Fruit fly (Drosophila melanogaster) whole organism, prepupa: Measurements from ENCODE around the gene kis.

Source experiments
- Blimp-1 ChIP-seq: fragments of 200-800 bp; sonication (Bioruptor generic); optimal IDR thresholded peaks from 3 replicates; lab custom pipeline; 2017; ENCODE audit warnings: missing biosample characterization, missing genetic modification characterization, mild to moderate bottlenecking, moderate library complexity, missing genetic modification reagents
- CG16779 ChIP-seq: fragments of 200-800 bp; sonication (Bioruptor generic); optimal IDR thresholded peaks from 3 replicates; lab custom pipeline; 2017; ENCODE audit warnings: missing biosample characterization, mild to moderate bottlenecking, missing genetic modification characterization
- CG6808 ChIP-seq: fragments of 200-800 bp; sonication (Bioruptor generic); optimal IDR thresholded peaks from 3 replicates; lab custom pipeline; 2017; ENCODE audit warnings: missing biosample characterization, missing genetic modification characterization, mild to moderate bottlenecking, moderate library complexity, missing genetic modification reagents
- Lpt ChIP-seq: fragments of 200-800 bp; sonication (Bioruptor generic); optimal IDR thresholded peaks from 3 replicates; lab custom pipeline; 2016; ENCODE audit warnings: missing biosample characterization, missing genetic modification characterization
- dsx ChIP-seq: fragments of 200-800 bp; optimal IDR thresholded peaks from 3 replicates; lab custom pipeline; 2019; ENCODE audit warnings: missing biosample characterization, mild to moderate bottlenecking, missing genetic modification characterization, moderate library complexity; ENCODE audit not compliant: poor library complexity, severe bottlenecking

- TF ChIP-seq Blimp-1 (no peak), Lpt (GFP tag; lab: Kevin White, UChicago) (peak; percentile 25), dsx (GFP tag; lab: Kevin White, UChicago) (peak; percentile 23), CG6808 (GFP tag; lab: Kevin White, UChicago) (peak; percentile 50), CG16779 (tag; lab: Kevin White, UChicago) (peak; percentile 54)
Measured at dm6 chr2L:249048-249825, 1.4 kb downstream of the kis start.
